Worm (Caenorhabditis elegans) whole organism, L4/young adult: ENCODE results near the gene C18A3.10.

ENCODE experiments used
- W03F9.2 ChIP-seq: fragments of 150-350 bp; optimal IDR thresholded peaks from 2 replicates; lab custom pipeline; 2014; ENCODE audit warnings: missing biosample characterization, missing genetic modification characterization
- dao-5 ChIP-seq: sonication (generic microtip); optimal IDR thresholded peaks from 2 replicates; lab custom pipeline; 2016; ENCODE audit warnings: missing genotype, missing genetic modification characterization, moderate library complexity, missing compliant biosample characterization
- him-1 ChIP-seq: sonication (generic microtip); optimal IDR thresholded peaks from 2 replicates; lab custom pipeline; 2016; ENCODE audit warnings: missing genotype, missing genetic modification reagents, missing genetic modification characterization, missing compliant biosample characterization

DNA sequence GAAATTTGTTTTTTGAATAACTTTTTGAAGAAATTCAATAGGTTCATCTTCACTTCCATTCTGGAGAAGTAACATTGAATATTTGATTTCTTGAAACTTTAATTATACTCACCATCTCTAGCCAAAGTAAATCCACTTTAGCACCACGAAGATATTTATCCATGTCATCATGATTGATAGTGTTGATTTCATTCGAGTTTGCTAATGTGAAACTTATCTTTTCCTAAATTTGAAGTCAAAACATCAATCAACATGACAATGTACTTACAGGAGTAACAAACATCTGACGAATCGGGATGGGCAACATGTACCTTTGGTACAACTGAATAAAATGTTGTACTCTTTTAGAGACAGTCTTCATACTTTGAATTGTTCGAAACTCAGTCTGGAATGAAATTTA is 18.3 kb downstream of the C18A3.10 start:
- TF ChIP-seq him-1 (tag; lab: Kevin White, UChicago): no peak
- no peak for TF ChIP-seq dao-5 (tag; lab: Kevin White, UChicago)
- no peak for TF ChIP-seq W03F9.2 (tag; lab: Kevin White, UChicago)
